Fruit fly (Drosophila melanogaster) whole organism, pupa: ENCODE results near the gene CG14115.

Source experiments
- CG10348 ChIP-seq: fragments of 200-800 bp; sonication (Bioruptor generic); IDR thresholded peaks from 2 replicates; pipeline ENCODE4 v1.3.6; 2022; ENCODE audit warnings: missing biosample characterization, missing genetic modification characterization
- CG12605 ChIP-seq: fragments of 200-800 bp; sonication (Bioruptor generic); IDR thresholded peaks from 2 replicates; pipeline ENCODE4 v1.3.6; 2022; ENCODE audit warnings: missing biosample characterization, missing genetic modification characterization
- CG13204 ChIP-seq: fragments of 200-800 bp; sonication (Bioruptor generic); optimal IDR thresholded peaks from 2 replicates; lab custom pipeline; 2018; ENCODE audit warnings: missing biosample characterization, mild to moderate bottlenecking, missing genetic modification characterization, moderate library complexity
- CG14655 ChIP-seq: fragments of 200-800 bp; sonication (Bioruptor generic); optimal IDR thresholded peaks from 3 replicates; lab custom pipeline; 2017; ENCODE audit warnings: mild to moderate bottlenecking, missing biosample characterization, missing genetic modification reagents, missing genetic modification characterization
- CG15710 ChIP-seq: fragments of 200-800 bp; sonication (Bioruptor generic); optimal IDR thresholded peaks from 2 replicates; lab custom pipeline; 2018; ENCODE audit warnings: missing biosample characterization, mild to moderate bottlenecking, missing genetic modification characterization, moderate library complexity
- CG17806 ChIP-seq: fragments of 200-800 bp; sonication (Bioruptor generic); optimal IDR thresholded peaks from 2 replicates; lab custom pipeline; 2018; ENCODE audit warnings: missing biosample characterization, mild to moderate bottlenecking, missing genetic modification characterization, moderate library complexity
- CG32121 ChIP-seq: fragments of 200-800 bp; sonication (Bioruptor generic); IDR thresholded peaks from 2 replicates; pipeline ENCODE4 v1.3.6; 2022; ENCODE audit warnings: missing biosample characterization, missing genetic modification characterization
- CG34367 ChIP-seq: fragments of 200-800 bp; sonication (Bioruptor generic); optimal IDR thresholded peaks from 2 replicates; lab custom pipeline; 2018; ENCODE audit warnings: missing biosample characterization, mild to moderate bottlenecking, missing genetic modification characterization
- CG8159 ChIP-seq: fragments of 200-800 bp; sonication (Bioruptor generic); optimal IDR thresholded peaks from 3 replicates; lab custom pipeline; 2018; ENCODE audit warnings: missing biosample characterization, mild to moderate bottlenecking, missing genetic modification characterization, moderate library complexity
- CG8301 ChIP-seq: fragments of 200-800 bp; sonication (Bioruptor generic); optimal IDR thresholded peaks from 2 replicates; lab custom pipeline; 2018; ENCODE audit warnings: missing biosample characterization, mild to moderate bottlenecking, missing genetic modification characterization
- CG9948 ChIP-seq: fragments of 200-800 bp; sonication (Bioruptor generic); optimal IDR thresholded peaks from 2 replicates; lab custom pipeline; 2018; ENCODE audit warnings: missing biosample characterization, mild to moderate bottlenecking, missing genetic modification characterization, moderate library complexity
- D1 ChIP-seq: fragments of 200-800 bp; sonication (Bioruptor generic); optimal IDR thresholded peaks from 2 replicates; lab custom pipeline; 2018; ENCODE audit warnings: missing biosample characterization, mild to moderate bottlenecking, missing genetic modification characterization, moderate library complexity
- EcR ChIP-seq: fragments of 200-800 bp; sonication (Bioruptor generic); optimal IDR thresholded peaks from 3 replicates; lab custom pipeline; 2019; ENCODE audit warnings: missing biosample characterization, missing genetic modification characterization, mild to moderate bottlenecking, moderate library complexity, missing genetic modification reagents
- Ets98B ChIP-seq: fragments of 200-800 bp; sonication (Bioruptor generic); IDR thresholded peaks from 2 replicates; pipeline ENCODE4 v1.3.6; 2022; ENCODE audit warnings: missing biosample characterization, missing genetic modification characterization
- Pif1A ChIP-seq: fragments of 200-800 bp; sonication (Bioruptor generic); optimal IDR thresholded peaks from 3 replicates; lab custom pipeline; 2016; ENCODE audit warnings: missing biosample characterization, missing genetic modification characterization
- Pif1B ChIP-seq: fragments of 200-800 bp; sonication (Bioruptor generic); optimal IDR thresholded peaks from 3 replicates; lab custom pipeline; 2016; ENCODE audit warnings: missing biosample characterization, missing genetic modification characterization
- Snoo ChIP-seq: fragments of 200-800 bp; sonication (Bioruptor generic); optimal IDR thresholded peaks from 3 replicates; lab custom pipeline; 2017; ENCODE audit warnings: missing biosample characterization, mild to moderate bottlenecking, missing genetic modification characterization, inconsistent platforms
- fd96Ca ChIP-seq: fragments of 200-800 bp; sonication (Bioruptor generic); IDR thresholded peaks from 3 replicates; pipeline ENCODE4 v1.3.6; 2022; ENCODE audit warnings: missing biosample characterization, missing genetic modification characterization
- gl ChIP-seq: fragments of 200-800 bp; sonication (Bioruptor generic); optimal IDR thresholded peaks from 2 replicates; lab custom pipeline; 2018; ENCODE audit warnings: missing biosample characterization, mild to moderate bottlenecking, missing genetic modification characterization
- rn ChIP-seq: fragments of 200-800 bp; sonication (Bioruptor generic); IDR thresholded peaks from 2 replicates; pipeline ENCODE4 v1.3.6; 2022; ENCODE audit warnings: missing biosample characterization, missing genetic modification characterization

CG14115 gene

dm6 chr3L:13014693-13015092, 46.5 kb downstream of the CG14115 start:
- TF ChIP-seq CG10348 (GFP tag; lab: Robert Waterston, UW) = no peak
- no peak for TF ChIP-seq CG32121 (GFP tag; lab: Robert Waterston, UW)
- TF ChIP-seq CG8159 = no peak
- no peak for TF ChIP-seq CG17806 (tag; lab: Kevin White, UChicago)
- TF ChIP-seq EcR (GFP tag; lab: Kevin White, UChicago) = no peak
- no peak for TF ChIP-seq D1 (tag; lab: Kevin White, UChicago)
- TF ChIP-seq CG15710 (tag; lab: Kevin White, UChicago) = no peak
- TF ChIP-seq CG8301 (tag; lab: Kevin White, UChicago) = no peak
- TF ChIP-seq CG34367 (tag; lab: Kevin White, UChicago) = no peak
- TF ChIP-seq CG13204 (GFP tag; lab: Kevin White, UChicago) = no peak
- TF ChIP-seq CG12605 (GFP tag; lab: Robert Waterston, UW) = no peak
- TF ChIP-seq gl (tag; lab: Kevin White, UChicago) = no peak
- TF ChIP-seq Pif1B (GFP tag; lab: Kevin White, UChicago) = no peak
- no peak for TF ChIP-seq Ets98B (GFP tag; lab: Robert Waterston, UW)
- no peak for TF ChIP-seq fd96Ca (GFP tag; lab: Robert Waterston, UW)
- TF ChIP-seq rn (GFP tag; lab: Robert Waterston, UW) = no peak
- TF ChIP-seq CG9948 (tag; lab: Kevin White, UChicago) = no peak
- TF ChIP-seq Pif1A = no peak
- TF ChIP-seq Snoo (tag; lab: Kevin White, UChicago) = no peak

- TF ChIP-seq CG10348 (GFP tag; lab: Robert Waterston, UW) = no peak
- TF ChIP-seq rn (GFP tag; lab: Robert Waterston, UW) = no peak
- no peak for TF ChIP-seq Ets98B (GFP tag; lab: Robert Waterston, UW)
- no peak for TF ChIP-seq CG14655 (GFP tag; lab: Kevin White, UChicago)
Observed at dm6 chr3L:13011511-13011910, 49.7 kb downstream of the CG14115 start, which contains the start of gene Cul6. Cul6 (minus strand) TSS chr3L:13011685.
